Worm (Caenorhabditis elegans) whole organism, young adult: ENCODE data around the gene T24H10.5.

Source experiments
- D2030.7 ChIP-seq: fragments of 200-800 bp; sonication (Bioruptor generic); IDR thresholded peaks from 2 replicates; pipeline ENCODE4 v1.3.6; 2022; ENCODE audit warnings: missing genetic modification reagents, missing genetic modification characterization, missing compliant biosample characterization
- F10E7.11 ChIP-seq: sonication (generic microtip); optimal IDR thresholded peaks from 2 replicates; lab custom pipeline; 2017; ENCODE audit warnings: mild to moderate bottlenecking, missing genetic modification characterization, moderate library complexity, missing compliant biosample characterization
- F49E8.2 ChIP-seq: sonication (generic microtip); optimal IDR thresholded peaks from 3 replicates; lab custom pipeline; 2017; ENCODE audit warnings: missing genetic modification characterization, mild to moderate bottlenecking, missing compliant biosample characterization, antibody characterized with exemption, moderate library complexity; ENCODE audit not compliant: insufficient read depth
- F57A8.1 ChIP-seq: fragments of 200-800 bp; sonication (Bioruptor generic); optimal IDR thresholded peaks from 2 replicates; lab custom pipeline; 2018; ENCODE audit warnings: mild to moderate bottlenecking, missing genetic modification characterization, moderate library complexity, missing compliant biosample characterization
- K11D2.4 ChIP-seq: fragments of 200-800 bp; sonication (Bioruptor generic); IDR thresholded peaks from 2 replicates; pipeline ENCODE4 v1.3.6; 2022; ENCODE audit warnings: missing genetic modification reagents, missing genetic modification characterization, missing compliant biosample characterization
- Y53G8AR.9 ChIP-seq: fragments of 200-800 bp; sonication (Bioruptor generic); conservative IDR thresholded peaks from 2 replicates; pipeline ENCODE4 v1.3.6; 2022; ENCODE audit warnings: missing genetic modification reagents, missing genetic modification characterization, missing compliant biosample characterization
- Y56A3A.18 ChIP-seq: fragments of 200-800 bp; sonication (Bioruptor generic); IDR thresholded peaks from 2 replicates; pipeline ENCODE4 v1.3.6; 2022; ENCODE audit warnings: missing genetic modification reagents, missing genetic modification characterization, missing compliant biosample characterization
- Y79H2A.3 ChIP-seq: fragments of 200-800 bp; sonication (Bioruptor generic); conservative IDR thresholded peaks from 2 replicates; pipeline ENCODE4 v1.3.6; 2022; ENCODE audit warnings: missing genetic modification reagents, missing genetic modification characterization, missing compliant biosample characterization
- Y95B8A.8 ChIP-seq: fragments of 200-800 bp; sonication (Bioruptor generic); IDR thresholded peaks from 2 replicates; pipeline ENCODE4 v1.3.6; 2022; ENCODE audit warnings: missing genetic modification reagents, missing genetic modification characterization, missing compliant biosample characterization
- ama-1 ChIP-seq, 3 experiments: fragments of 150-350 bp in 1 of 3; sonication (generic microtip) in 2 of 3; optimal IDR thresholded peaks; 2 replicates each; lab custom pipeline; 2014 to 2018; ENCODE audit warnings: missing biosample characterization in 2 of 3, missing genetic modification characterization in 2 of 3, missing genetic modification reagents in 2 of 3
- atf-7 ChIP-seq: sonication (generic microtip); optimal IDR thresholded peaks from 2 replicates; lab custom pipeline; 2017; ENCODE audit warnings: mild to moderate bottlenecking, missing genetic modification characterization, missing compliant biosample characterization
- attf-5 ChIP-seq: fragments of 200-800 bp; sonication (Bioruptor generic); optimal IDR thresholded peaks from 2 replicates; lab custom pipeline; 2018; ENCODE audit warnings: mild to moderate bottlenecking, missing genetic modification characterization, missing compliant biosample characterization
- attf-6 ChIP-seq: fragments of 200-800 bp; sonication (Bioruptor generic); IDR thresholded peaks from 2 replicates; pipeline ENCODE4 v1.3.6; 2022; ENCODE audit warnings: missing genetic modification reagents, missing genetic modification characterization, missing compliant biosample characterization
- bed-2 ChIP-seq: fragments of 200-800 bp; sonication (Bioruptor generic); IDR thresholded peaks from 2 replicates; pipeline ENCODE4 v1.3.6; 2022; ENCODE audit warnings: missing genetic modification reagents, missing genetic modification characterization, missing compliant biosample characterization
- cebp-1 ChIP-seq, 2 experiments: fragments of 200-800 bp in 1 of 2; sonication (Bioruptor generic) in 1 of 2; sonication (generic microtip) in 1 of 2; IDR thresholded peaks in 1 of 2; optimal IDR thresholded peaks in 1 of 2; 2 replicates each; pipeline versions ENCODE4 v1.3.6 to Lab custom; 2017 to 2022; ENCODE audit warnings: missing compliant biosample characterization in 2 of 2, missing genetic modification characterization in 2 of 2, mild to moderate bottlenecking in 1 of 2, missing genetic modification reagents in 1 of 2, moderate library complexity in 1 of 2
- ceh-91 ChIP-seq: fragments of 200-800 bp; sonication (Bioruptor generic); IDR thresholded peaks from 2 replicates; pipeline ENCODE4 v1.3.6; 2022; ENCODE audit warnings: missing genetic modification reagents, missing genetic modification characterization, missing compliant biosample characterization
- hlh-12 ChIP-seq: sonication (generic microtip); optimal IDR thresholded peaks from 2 replicates; lab custom pipeline; 2016; ENCODE audit warnings: missing genetic modification characterization, missing compliant biosample characterization
- hmg-1.2 ChIP-seq: fragments of 200-800 bp; sonication (Bioruptor generic); IDR thresholded peaks from 2 replicates; pipeline ENCODE4 v1.3.6; 2022; ENCODE audit warnings: missing genetic modification reagents, missing genetic modification characterization, missing compliant biosample characterization
- hrde-1 ChIP-seq: sonication (generic microtip); optimal IDR thresholded peaks from 2 replicates; lab custom pipeline; 2016; ENCODE audit warnings: missing genetic modification characterization, mild to moderate bottlenecking, missing compliant biosample characterization, moderate library complexity, missing genotype, missing genetic modification reagents, borderline replicate concordance
- lag-1 ChIP-seq: fragments of 200-800 bp; sonication (Bioruptor generic); IDR thresholded peaks from 2 replicates; pipeline ENCODE4 v1.3.6; 2022; ENCODE audit warnings: missing genetic modification reagents, missing genetic modification characterization, missing compliant biosample characterization
- lir-1 ChIP-seq: fragments of 200-800 bp; sonication (Bioruptor generic); conservative IDR thresholded peaks from 2 replicates; pipeline ENCODE4 v1.3.6; 2022; ENCODE audit warnings: missing genetic modification reagents, missing genetic modification characterization, missing compliant biosample characterization
- mcd-1 ChIP-seq: fragments of 200-800 bp; sonication (Bioruptor generic); IDR thresholded peaks from 2 replicates; pipeline ENCODE4 v1.3.6; 2022; ENCODE audit warnings: missing genetic modification reagents, missing genetic modification characterization, missing compliant biosample characterization
- nfya-1 ChIP-seq: sonication (generic microtip); optimal IDR thresholded peaks from 2 replicates; lab custom pipeline; 2017; ENCODE audit warnings: antibody characterized with exemption, missing compliant biosample characterization, missing genetic modification characterization, borderline replicate concordance; ENCODE audit not compliant: insufficient read depth
- nfyb-1 ChIP-seq: fragments of 200-800 bp; sonication (Bioruptor generic); IDR thresholded peaks from 2 replicates; pipeline ENCODE4 v1.3.6; 2022; ENCODE audit warnings: missing genetic modification reagents, missing genetic modification characterization, missing compliant biosample characterization
- nhr-27 ChIP-seq: fragments of 200-800 bp; sonication (Bioruptor generic); optimal IDR thresholded peaks from 2 replicates; lab custom pipeline; 2018; ENCODE audit warnings: mild to moderate bottlenecking, missing genetic modification characterization, moderate library complexity, missing compliant biosample characterization
- nhr-80 ChIP-seq: sonication (generic microtip); optimal IDR thresholded peaks from 2 replicates; lab custom pipeline; 2016; ENCODE audit warnings: missing genetic modification characterization, missing compliant biosample characterization
- pha-4 ChIP-seq: fragments of 150-350 bp; sonication (generic microtip); optimal IDR thresholded peaks from 2 replicates; lab custom pipeline; 2014; ENCODE audit warnings: missing biosample characterization, missing genetic modification reagents, missing genetic modification characterization
- repo-1 ChIP-seq: sonication (generic microtip); optimal IDR thresholded peaks from 2 replicates; lab custom pipeline; 2017; ENCODE audit warnings: mild to moderate bottlenecking, missing genetic modification characterization, missing compliant biosample characterization
- rpc-1 ChIP-seq, 2 experiments: fragments of 150-350 bp in 1 of 2; sonication (generic microtip) in 1 of 2; optimal IDR thresholded peaks; 2 replicates each; lab custom pipeline; 2014 to 2018; ENCODE audit warnings: missing biosample characterization in 1 of 2, missing genetic modification characterization in 1 of 2, missing genetic modification reagents in 1 of 2, missing genotype in 1 of 2
- sea-2 ChIP-seq: fragments of 200-800 bp; sonication (Bioruptor generic); IDR thresholded peaks from 2 replicates; pipeline ENCODE4 v1.3.6; 2022; ENCODE audit warnings: missing genetic modification characterization, missing compliant biosample characterization
- snpc-1.1 ChIP-seq: sonication (generic microtip); optimal IDR thresholded peaks from 2 replicates; lab custom pipeline; 2017; ENCODE audit warnings: missing genetic modification characterization, mild to moderate bottlenecking, missing compliant biosample characterization, antibody characterized with exemption, moderate library complexity, missing genotype, missing genetic modification reagents; ENCODE audit not compliant: insufficient read depth
- snpc-1.3 ChIP-seq: sonication (generic microtip); optimal IDR thresholded peaks from 2 replicates; lab custom pipeline; 2017; ENCODE audit warnings: missing genetic modification characterization, mild to moderate bottlenecking, missing compliant biosample characterization, antibody characterized with exemption, moderate library complexity, missing genotype, missing genetic modification reagents; ENCODE audit not compliant: insufficient read depth
- snpc-4 ChIP-seq, 5 experiments: fragments of 150-350 bp in 1 of 5; sonication (generic microtip) in 4 of 5; optimal IDR thresholded peaks; 2 replicates each; lab custom pipeline; 2014 to 2018; ENCODE audit warnings: missing genetic modification characterization in 5 of 5, missing biosample characterization in 3 of 5, antibody characterized with exemption in 2 of 5, mild to moderate bottlenecking in 2 of 5, missing compliant biosample characterization in 2 of 5, missing genotype in 2 of 5, moderate library complexity in 2 of 5, missing genetic modification reagents in 1 of 5
- sptf-2 ChIP-seq: fragments of 200-800 bp; sonication (Bioruptor generic); optimal IDR thresholded peaks from 2 replicates; lab custom pipeline; 2018; ENCODE audit warnings: mild to moderate bottlenecking, missing genetic modification characterization, missing compliant biosample characterization
- tbp1 ChIP-seq: fragments of 200-800 bp; sonication (Bioruptor generic); optimal IDR thresholded peaks from 2 replicates; lab custom pipeline; 2018; ENCODE audit warnings: mild to moderate bottlenecking, missing genetic modification characterization, missing compliant biosample characterization
- tlf-1 ChIP-seq: fragments of 200-800 bp; sonication (Bioruptor generic); optimal IDR thresholded peaks from 2 replicates; lab custom pipeline; 2018; ENCODE audit warnings: mild to moderate bottlenecking, missing genetic modification characterization, missing compliant biosample characterization
- unc-130 ChIP-seq: sonication (generic microtip); optimal IDR thresholded peaks from 2 replicates; lab custom pipeline; 2016; ENCODE audit warnings: missing genetic modification reagents, missing genetic modification characterization, missing compliant biosample characterization
- ztf-18 ChIP-seq: sonication (generic microtip); optimal IDR thresholded peaks from 2 replicates; lab custom pipeline; 2016; ENCODE audit warnings: missing genotype, mild to moderate bottlenecking, missing genetic modification characterization, missing compliant biosample characterization
- ztf-22 ChIP-seq: fragments of 200-800 bp; sonication (Bioruptor generic); optimal IDR thresholded peaks from 2 replicates; lab custom pipeline; 2018; ENCODE audit warnings: mild to moderate bottlenecking, missing genetic modification characterization, moderate library complexity, missing compliant biosample characterization

T24H10.5 gene

DNA sequence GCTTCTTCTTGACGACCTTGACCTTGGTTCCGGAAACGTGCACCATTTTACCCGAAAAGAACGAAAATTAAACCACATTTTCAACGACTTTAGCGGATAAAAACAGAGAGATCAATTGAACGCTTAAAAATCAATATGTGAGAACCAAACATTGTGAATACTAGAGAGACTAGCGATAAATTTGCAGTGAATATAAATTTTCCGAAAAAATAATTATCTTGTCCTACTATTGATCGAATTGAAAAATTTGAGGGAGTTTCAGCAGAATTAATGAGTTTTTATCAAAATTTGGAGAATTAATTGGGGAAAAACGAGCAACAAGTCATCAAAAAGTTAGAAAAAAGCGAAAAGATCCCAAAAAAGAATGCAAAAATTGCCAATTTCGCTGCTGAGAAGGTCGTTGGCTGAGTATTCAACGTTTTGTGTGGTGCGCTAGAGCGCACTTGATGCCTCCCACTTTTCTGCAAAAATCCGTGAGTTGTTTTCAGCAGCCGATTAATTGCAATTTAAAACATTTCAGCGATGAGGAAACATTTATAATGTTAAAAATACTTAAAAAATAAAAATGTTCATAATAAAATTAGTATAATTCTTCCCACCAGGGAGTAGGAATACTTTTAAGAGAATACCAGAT is 43.7 kb upstream of the T24H10.5 start, which contains the start of gene rpl-32 (continued):
- TF ChIP-seq F57A8.1 (GFP tag; lab: Kevin White, UChicago) (no peak), D2030.7 (GFP tag; lab: Robert Waterston, UW) (peak; percentile 77), tbp1 (peak; percentile 61), F10E7.11 (tag; lab: Kevin White, UChicago) (no peak), snpc-1.1 (tag; lab: Kevin White, UChicago) (no peak), hlh-12 (tag; lab: Kevin White, UChicago) (no peak)

DNA sequence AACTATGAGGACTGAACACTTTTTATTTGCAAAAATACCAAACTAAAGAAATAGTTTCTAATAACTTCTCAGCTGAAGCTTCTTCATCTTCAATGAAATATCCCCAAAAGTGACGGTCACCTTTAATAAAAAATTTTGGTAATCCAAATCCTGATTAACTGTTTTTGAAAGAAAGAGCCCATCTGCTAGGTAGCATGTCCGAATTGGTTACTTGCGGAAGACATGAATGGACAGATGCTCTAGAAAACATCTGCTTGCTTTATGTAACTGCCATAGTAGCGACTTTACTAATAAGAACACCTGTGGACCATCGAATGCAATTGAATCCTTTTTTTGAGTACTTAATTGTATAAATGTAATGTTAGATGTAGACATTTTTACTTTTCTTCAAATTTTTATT is 41.9 kb upstream of the T24H10.5 start:
- no peak for TF ChIP-seq unc-130 (GFP tag; lab: Kevin White, UChicago)
- TF ChIP-seq ztf-18 = no peak
- TF ChIP-seq pha-4 = no peak
- TF ChIP-seq rpc-1 (optimal IDR thresholded peaks at IDR 0.05; lab: Kevin White, UChicago) = no peak
- no peak for TF ChIP-seq rpc-1 (tag; optimal IDR thresholded peaks at IDR 0.05; lab: Kevin White, UChicago)
- no peak for TF ChIP-seq hmg-1.2
- TF ChIP-seq lag-1 (GFP tag; lab: Robert Waterston, UW) = no peak

DNA sequence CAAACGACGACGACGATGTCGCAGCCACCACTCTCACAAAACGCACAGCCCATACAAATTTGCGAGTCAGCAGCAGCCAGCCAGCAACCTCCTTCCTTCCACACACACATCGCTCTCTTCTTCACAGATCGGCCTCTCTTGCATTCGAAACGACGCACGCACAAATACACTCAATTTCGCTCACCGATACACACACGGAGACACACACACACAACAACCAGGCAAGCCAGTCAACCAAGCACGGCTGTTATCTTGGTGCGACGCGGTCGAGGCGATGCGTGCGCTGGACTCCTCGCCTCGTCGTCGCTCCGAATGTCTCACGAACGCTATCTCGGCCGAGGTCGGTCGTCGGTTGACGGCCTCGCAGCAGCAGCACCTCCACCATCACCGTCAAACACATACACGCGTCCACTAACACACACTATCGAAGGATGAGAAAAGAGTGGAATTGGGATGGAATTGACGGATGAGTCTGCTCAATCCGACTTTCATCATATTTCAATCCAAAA is 40.5 kb upstream of the T24H10.5 start:
- TF ChIP-seq attf-5 (GFP tag; lab: Kevin White, UChicago) = peak; percentile 92
- TF ChIP-seq hlh-12 (tag; lab: Kevin White, UChicago) = no peak
- TF ChIP-seq mcd-1 (GFP tag; lab: Robert Waterston, UW) = peak; percentile 83
- TF ChIP-seq atf-7 (tag; lab: Kevin White, UChicago) = peak; percentile 77
- peak; percentile 6 for TF ChIP-seq ztf-22
- no peak for TF ChIP-seq nfya-1
- peak; percentile 92 for TF ChIP-seq nhr-80 (tag; lab: Kevin White, UChicago)
- TF ChIP-seq bed-2 (GFP tag; lab: Robert Waterston, UW) = no peak
- TF ChIP-seq Y53G8AR.9 (GFP tag; lab: Robert Waterston, UW) = no peak
- no peak for TF ChIP-seq lag-1 (GFP tag; lab: Robert Waterston, UW)
- peak; percentile 54 for TF ChIP-seq ztf-18
- TF ChIP-seq hrde-1 = no peak
- peak; percentile 93 for TF ChIP-seq nfyb-1 (GFP tag; lab: Robert Waterston, UW)
- TF ChIP-seq Y56A3A.18 (GFP tag; lab: Robert Waterston, UW) = 0 out of 2 replicates have a peak, but pooled peaks have one; percentile 43
- TF ChIP-seq F57A8.1 (GFP tag; lab: Kevin White, UChicago) = peak; percentile 14
- no peak for TF ChIP-seq F49E8.2
- peak; percentile 25; the same call in 1 of the 2 replicates for TF ChIP-seq ceh-91 (GFP tag; lab: Robert Waterston, UW)
- TF ChIP-seq ama-1 (optimal IDR thresholded peaks at IDR 0.05; lab: Kevin White, UChicago) = no peak
- TF ChIP-seq ama-1 (GFP tag; optimal IDR thresholded peaks at IDR 0.05; lab: Kevin White, UChicago) = no peak
- TF ChIP-seq snpc-1.3 (tag; lab: Kevin White, UChicago) = no peak
- TF ChIP-seq nhr-27 (tag; lab: Kevin White, UChicago) = no peak
- no peak for TF ChIP-seq rpc-1 (optimal IDR thresholded peaks at IDR 0.05; lab: Kevin White, UChicago)
- TF ChIP-seq rpc-1 (tag; optimal IDR thresholded peaks at IDR 0.05; lab: Kevin White, UChicago) = no peak
- peak; percentile 44 for TF ChIP-seq tlf-1 (GFP tag; lab: Kevin White, UChicago)
- TF ChIP-seq snpc-4 (GFP tag; optimal IDR thresholded peaks at IDR 0.05; lab: Kevin White, UChicago) = no peak
- peak in 3 of 4 experiments; percentile 62 to 70 (median 66) for TF ChIP-seq snpc-4 (tag; optimal IDR thresholded peaks at IDR 0.05; lab: Kevin White, UChicago)
- no peak for TF ChIP-seq attf-6
- peak; percentile 73; the same call in 1 of the 2 replicates for TF ChIP-seq cebp-1 (GFP tag; IDR thresholded peaks at IDR 0.05; lab: Robert Waterston, UW)
- TF ChIP-seq cebp-1 (tag; optimal IDR thresholded peaks at IDR 0.05; lab: Kevin White, UChicago) = peak; percentile 85
- TF ChIP-seq K11D2.4 (GFP tag; lab: Robert Waterston, UW) = peak; percentile 85
- TF ChIP-seq Y79H2A.3 (GFP tag; lab: Robert Waterston, UW) = no peak
- no peak for TF ChIP-seq sptf-2 (GFP tag; lab: Kevin White, UChicago)
- peak; percentile 59; the same call in 1 of the 2 replicates for TF ChIP-seq Y95B8A.8
- 0 out of 2 replicates have a peak, but pooled peaks have one; percentile 53 for TF ChIP-seq sea-2 (GFP tag; lab: Robert Waterston, UW)
- peak; percentile 96 for TF ChIP-seq lir-1 (GFP tag; lab: Robert Waterston, UW)
- peak; percentile 19 for TF ChIP-seq repo-1 (tag; lab: Kevin White, UChicago)
